Worm (Caenorhabditis elegans): ENCODE measurements around the gene ssu-1.

ce11 chrV:20163105-20163449 lies 30.0 kb upstream of the ssu-1 start:
- TF ChIP-seq elt-2 (tag; optimal IDR thresholded peaks at IDR 0.05) (no peak), ceh-18 (tag; optimal IDR thresholded peaks at IDR 0.05) (no peak), hlh-30 (tag; optimal IDR thresholded peaks at IDR 0.05; ENCODE audit: insufficient read depth) (no peak), madf-2 (tag; optimal IDR thresholded peaks at IDR 0.05) (no peak), ceh-9 (tag; optimal IDR thresholded peaks at IDR 0.05) (no peak), ama-1 (optimal IDR thresholded peaks at IDR 0.05) (no peak), fkh-10 (GFP tag; optimal IDR thresholded peaks at IDR 0.05) (no peak), pha-4 (tag; optimal IDR thresholded peaks at IDR 0.05) (no peak), lim-6 (tag; optimal IDR thresholded peaks at IDR 0.05) (no peak)
